Worm (Caenorhabditis elegans) whole organism, L4 larva: ENCODE results near the gene nhr-270.

ENCODE experiments used
- R02D3.7 ChIP-seq: fragments of 150-350 bp; sonication (generic microtip); optimal IDR thresholded peaks from 3 replicates; lab custom pipeline; 2014; ENCODE audit warnings: missing biosample characterization, missing genetic modification characterization
- T26A8.4 ChIP-seq: fragments of 200-800 bp; sonication (Bioruptor generic); IDR thresholded peaks from 2 replicates; pipeline ENCODE4 v1.3.6; 2022; ENCODE audit warnings: missing genetic modification characterization, missing compliant biosample characterization
- aha-1 ChIP-seq: fragments of 150-350 bp; peaks from one replicate; lab custom pipeline; 2014; ENCODE audit warnings: missing biosample characterization, missing genetic modification characterization
- ceh-20 ChIP-seq: fragments of 200-800 bp; sonication (Bioruptor generic); IDR thresholded peaks from 2 replicates; pipeline ENCODE4 v1.3.6; 2022; ENCODE audit warnings: missing genetic modification reagents, missing genetic modification characterization, missing compliant biosample characterization
- ceh-62 ChIP-seq: sonication (generic microtip); optimal IDR thresholded peaks from 2 replicates; lab custom pipeline; 2017; ENCODE audit warnings: missing biosample characterization, missing genetic modification characterization
- ctbp-1 ChIP-seq: fragments of 200-800 bp; sonication (Bioruptor generic); IDR thresholded peaks from 2 replicates; pipeline ENCODE4 v1.3.6; 2022; ENCODE audit warnings: missing genetic modification reagents, missing genetic modification characterization, missing compliant biosample characterization
- daf-16 ChIP-seq, 3 experiments: sonication (generic microtip); optimal IDR thresholded peaks; 2 replicates each; lab custom pipeline; 2016 to 2017; ENCODE audit warnings: missing genetic modification characterization in 3 of 3, missing genetic modification reagents in 3 of 3, mild to moderate bottlenecking in 2 of 3, missing compliant biosample characterization in 2 of 3, missing biosample characterization in 1 of 3, moderate library complexity in 1 of 3
- dmd-6 ChIP-seq: fragments of 200-800 bp; sonication (Bioruptor generic); IDR thresholded peaks from 2 replicates; pipeline ENCODE4 v1.3.6; 2022; ENCODE audit warnings: missing genetic modification reagents, missing genetic modification characterization, missing compliant biosample characterization
- dpl-1 ChIP-seq: fragments of 150-350 bp; optimal IDR thresholded peaks from 2 replicates; lab custom pipeline; 2014; ENCODE audit warnings: missing biosample characterization, missing genetic modification reagents, missing genetic modification characterization
- dve-1 ChIP-seq: sonication (generic microtip); optimal IDR thresholded peaks from 2 replicates; lab custom pipeline; 2017; ENCODE audit warnings: antibody characterized with exemption, mild to moderate bottlenecking, missing genetic modification characterization, missing compliant biosample characterization; ENCODE audit not compliant: insufficient read depth
- egl-27 ChIP-seq: sonication (generic microtip); optimal IDR thresholded peaks from 3 replicates; lab custom pipeline; 2017; ENCODE audit warnings: missing biosample characterization, missing genetic modification reagents, missing genetic modification characterization
- egl-43 ChIP-seq: fragments of 200-800 bp; sonication (Bioruptor generic); IDR thresholded peaks from 2 replicates; pipeline ENCODE4 v1.3.6; 2022; ENCODE audit warnings: missing genetic modification reagents, missing genetic modification characterization, missing compliant biosample characterization
- hif-1 ChIP-seq, 2 experiments: sonication (generic microtip); optimal IDR thresholded peaks; 2 replicates each; lab custom pipeline; 2016 to 2017; ENCODE audit warnings: missing compliant biosample characterization in 2 of 2, missing genetic modification characterization in 2 of 2, missing genetic modification reagents in 2 of 2, missing genotype in 2 of 2, mild to moderate bottlenecking in 1 of 2
- hlh-11 ChIP-seq: fragments of 200-800 bp; sonication (Bioruptor generic); optimal IDR thresholded peaks from 2 replicates; lab custom pipeline; 2018; ENCODE audit warnings: mild to moderate bottlenecking, missing genetic modification characterization, missing compliant biosample characterization
- hlh-30 ChIP-seq: sonication (generic microtip); optimal IDR thresholded peaks from 2 replicates; lab custom pipeline; 2017; ENCODE audit warnings: antibody characterized with exemption, mild to moderate bottlenecking, missing genetic modification characterization, missing compliant biosample characterization; ENCODE audit not compliant: insufficient read depth
- jun-1 ChIP-seq: fragments of 150-350 bp; optimal IDR thresholded peaks from 2 replicates; lab custom pipeline; 2014; ENCODE audit warnings: missing biosample characterization, missing genetic modification reagents, missing genetic modification characterization
- lim-7 ChIP-seq: fragments of 200-800 bp; sonication (Bioruptor generic); IDR thresholded peaks from 2 replicates; pipeline ENCODE4 v1.3.6; 2022; ENCODE audit warnings: missing genetic modification characterization, missing compliant biosample characterization
- lin-1 ChIP-seq: fragments of 200-800 bp; sonication (Bioruptor generic); IDR thresholded peaks from 2 replicates; pipeline ENCODE4 v1.3.6; 2022; ENCODE audit warnings: missing genetic modification reagents, missing genetic modification characterization, missing compliant biosample characterization
- lin-13 ChIP-seq: fragments of 150-350 bp; optimal IDR thresholded peaks from 2 replicates; lab custom pipeline; 2014; ENCODE audit warnings: missing biosample characterization, missing genetic modification reagents, missing genetic modification characterization
- lin-38 ChIP-seq: fragments of 200-800 bp; sonication (Bioruptor generic); IDR thresholded peaks from 2 replicates; pipeline ENCODE4 v1.3.6; 2022; ENCODE audit warnings: missing genetic modification reagents, missing genetic modification characterization, missing compliant biosample characterization
- lir-3 ChIP-seq: sonication (generic microtip); optimal IDR thresholded peaks from 2 replicates; lab custom pipeline; 2016; ENCODE audit warnings: mild to moderate bottlenecking, missing genetic modification characterization, missing compliant biosample characterization
- lsy-2 ChIP-seq, 2 experiments: fragments of 150-350 bp in 1 of 2; sonication (generic microtip) in 1 of 2; optimal IDR thresholded peaks; 2 replicates each; lab custom pipeline; 2014 to 2017; ENCODE audit warnings: missing biosample characterization in 2 of 2, missing genetic modification characterization in 2 of 2
- madf-9 ChIP-seq: fragments of 200-800 bp; sonication (Bioruptor generic); conservative IDR thresholded peaks from 2 replicates; pipeline ENCODE4 v1.3.6; 2022; ENCODE audit warnings: missing genetic modification reagents, missing genetic modification characterization, missing compliant biosample characterization
- mxl-3 ChIP-seq: fragments of 200-800 bp; sonication (Bioruptor generic); optimal IDR thresholded peaks from 2 replicates; lab custom pipeline; 2018; ENCODE audit warnings: mild to moderate bottlenecking, missing genetic modification characterization, missing compliant biosample characterization
- nhr-102 ChIP-seq: sonication (generic microtip); optimal IDR thresholded peaks from 2 replicates; lab custom pipeline; 2016; ENCODE audit warnings: mild to moderate bottlenecking, missing genetic modification characterization, moderate library complexity, missing compliant biosample characterization
- nhr-237 ChIP-seq: sonication (generic microtip); optimal IDR thresholded peaks from 2 replicates; lab custom pipeline; 2017; ENCODE audit warnings: missing biosample characterization, missing genetic modification characterization
- nhr-6 ChIP-seq: fragments of 150-350 bp; optimal IDR thresholded peaks from 2 replicates; lab custom pipeline; 2014; ENCODE audit warnings: missing biosample characterization, missing genetic modification characterization
- pqm-1 ChIP-seq: sonication (generic microtip); optimal IDR thresholded peaks from 2 replicates; lab custom pipeline; 2017; ENCODE audit warnings: missing biosample characterization, missing genetic modification characterization
- saeg-2 ChIP-seq: fragments of 200-800 bp; sonication (Bioruptor generic); IDR thresholded peaks from 2 replicates; pipeline ENCODE4 v1.3.6; 2022; ENCODE audit warnings: missing genetic modification reagents, missing genetic modification characterization, missing compliant biosample characterization
- skn-1 ChIP-seq: fragments of 150-350 bp; optimal IDR thresholded peaks from 2 replicates; lab custom pipeline; 2014; ENCODE audit warnings: missing biosample characterization, missing genetic modification characterization
- snpc-1.2 ChIP-seq: fragments of 200-800 bp; sonication (Bioruptor generic); IDR thresholded peaks from 2 replicates; pipeline ENCODE4 v1.3.6; 2022; ENCODE audit warnings: missing genetic modification reagents, missing genetic modification characterization, missing compliant biosample characterization
- snpc-4 ChIP-seq: fragments of 150-350 bp; optimal IDR thresholded peaks from 2 replicates; lab custom pipeline; 2014; ENCODE audit warnings: missing biosample characterization, missing genetic modification characterization
- spr-3 ChIP-seq: fragments of 200-800 bp; sonication (Bioruptor generic); optimal IDR thresholded peaks from 2 replicates; lab custom pipeline; 2018; ENCODE audit warnings: mild to moderate bottlenecking, missing genetic modification characterization, missing compliant biosample characterization
- tra-1 ChIP-seq: fragments of 200-800 bp; sonication (Bioruptor generic); IDR thresholded peaks from 2 replicates; pipeline ENCODE4 v1.3.6; 2022; ENCODE audit warnings: missing genetic modification reagents, missing genetic modification characterization, missing compliant biosample characterization
- unc-130 ChIP-seq: sonication (generic microtip); optimal IDR thresholded peaks from 2 replicates; lab custom pipeline; 2016; ENCODE audit warnings: missing genetic modification reagents, missing genetic modification characterization, missing compliant biosample characterization
- unc-62 ChIP-seq, 3 experiments: fragments of 150-350 bp in 1 of 3; sonication (generic microtip); optimal IDR thresholded peaks in 2 of 3; peaks in 1 of 3; 1 replicate in 1 of 3; 2 replicates in 2 of 3; lab custom pipeline; 2014 to 2017; ENCODE audit warnings: missing biosample characterization in 3 of 3, missing genetic modification characterization in 3 of 3, missing genetic modification reagents in 3 of 3, missing genotype in 1 of 3
- vab-7 ChIP-seq: fragments of 200-800 bp; sonication (Bioruptor generic); IDR thresholded peaks from 2 replicates; pipeline ENCODE4 v1.3.6; 2022; ENCODE audit warnings: missing genetic modification reagents, missing genetic modification characterization, missing compliant biosample characterization
- zip-2 ChIP-seq: fragments of 150-350 bp; optimal IDR thresholded peaks from 2 replicates; lab custom pipeline; 2014; ENCODE audit warnings: missing biosample characterization, missing genetic modification characterization

Gene nhr-270

DNA sequence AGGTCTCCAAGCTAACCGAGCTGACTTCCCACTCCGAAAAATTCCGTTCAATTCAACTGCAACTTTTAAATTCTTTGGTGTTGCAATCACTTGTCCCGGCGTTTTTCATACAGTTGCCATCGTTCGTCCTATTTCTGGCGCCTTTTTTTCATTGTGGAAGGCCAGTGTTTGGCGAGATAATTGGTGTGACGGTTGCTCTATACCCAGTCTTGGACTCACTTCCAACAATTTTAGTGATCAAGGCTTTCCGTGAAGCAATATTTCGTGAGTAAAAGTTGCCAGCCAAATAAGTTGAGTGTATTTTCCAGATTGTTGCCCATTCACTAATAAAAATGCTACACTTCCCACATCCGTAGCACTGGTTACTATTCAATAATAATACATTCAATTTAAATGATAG lies 32.3 kb downstream of the nhr-270 start:
- TF ChIP-seq lim-7: no peak
- no peak for TF ChIP-seq aha-1
- peak in 1 of 2 experiments; percentile 91 for TF ChIP-seq unc-62 (GFP tag; optimal IDR thresholded peaks at IDR 0.05 in 1 of 2; lab: Kevin White, UChicago)
- no peak for TF ChIP-seq unc-62 (tag; optimal IDR thresholded peaks at IDR 0.05; lab: Kevin White, UChicago)
- TF ChIP-seq hlh-30 (tag; lab: Kevin White, UChicago): no peak
- TF ChIP-seq, all 104 proteins: peak for 1

DNA sequence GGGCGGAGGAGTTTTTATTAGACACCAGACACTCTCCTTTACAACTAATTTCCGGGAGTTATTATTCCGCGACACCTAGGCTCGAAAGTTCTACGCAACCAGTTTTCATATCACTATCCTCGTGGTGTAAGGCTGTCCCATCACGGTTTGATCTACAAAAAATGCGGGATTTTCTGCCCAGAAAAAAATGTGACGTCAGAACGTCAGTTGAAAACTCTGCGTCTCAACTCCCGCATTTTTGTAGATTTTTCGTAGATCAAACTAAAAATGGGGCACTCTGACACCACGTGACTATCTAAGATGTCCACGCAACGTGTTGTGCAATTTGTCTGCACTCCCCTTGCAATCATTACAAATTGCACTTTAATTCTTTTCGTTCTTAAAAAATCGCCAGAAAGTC lies 39.8 kb downstream of the nhr-270 start, which contains the start of gene str-238:
str-238 (plus strand) TSS at position 301 of the 400 bp plus-strand sequence.
- no peak for TF ChIP-seq egl-43 (GFP tag; lab: Robert Waterston, UW)
- no peak for TF ChIP-seq lin-1 (GFP tag; lab: Robert Waterston, UW)
- TF ChIP-seq egl-27 (tag; lab: Kevin White, UChicago): no peak
- no peak for TF ChIP-seq dve-1 (tag; lab: Kevin White, UChicago)
- TF ChIP-seq lim-7: no peak
- no peak for TF ChIP-seq skn-1 (tag; lab: Kevin White, UChicago)
- TF ChIP-seq dmd-6 (GFP tag; lab: Robert Waterston, UW): no peak
- TF ChIP-seq ceh-20 (GFP tag; lab: Robert Waterston, UW): no peak
- TF ChIP-seq ctbp-1 (GFP tag; lab: Robert Waterston, UW): no peak
- TF ChIP-seq madf-9 (GFP tag; lab: Robert Waterston, UW): no peak
- no peak for TF ChIP-seq R02D3.7 (tag; lab: Kevin White, UChicago)
- TF ChIP-seq lir-3 (tag; lab: Kevin White, UChicago): no peak
- TF ChIP-seq nhr-102 (tag; lab: Kevin White, UChicago): no peak
- TF ChIP-seq nhr-237 (tag; lab: Kevin White, UChicago): no peak
- TF ChIP-seq unc-130 (GFP tag; lab: Kevin White, UChicago): no peak
- no peak for TF ChIP-seq hif-1 (tag; optimal IDR thresholded peaks at IDR 0.05; lab: Kevin White, UChicago)
- no peak for TF ChIP-seq lin-13 (GFP tag; lab: Kevin White, UChicago)
- TF ChIP-seq ceh-62 (tag; lab: Kevin White, UChicago): no peak
- no peak for TF ChIP-seq T26A8.4

DNA sequence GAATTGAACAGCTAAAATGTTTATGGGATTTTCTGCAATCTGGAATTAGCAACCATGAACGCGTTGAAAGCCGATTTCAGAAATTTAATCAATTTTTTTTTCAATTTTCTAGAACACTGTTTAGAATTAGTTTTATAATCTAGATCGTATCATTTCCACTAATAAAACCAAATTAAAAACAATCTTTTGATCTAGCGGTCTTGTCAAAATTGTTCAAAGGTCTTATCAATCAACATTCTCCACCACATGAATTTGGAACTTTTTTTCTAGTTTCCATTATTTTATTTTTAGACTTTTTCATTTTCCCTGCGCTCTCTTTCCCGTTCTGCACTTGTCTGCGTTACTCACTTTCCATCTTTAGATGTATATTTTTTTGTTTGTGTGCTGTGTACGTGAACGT lies 42.2 kb downstream of the nhr-270 start, which contains the start of gene srp-2:
srp-2 (plus strand) TSS at position 301 of the 400 bp plus-strand sequence.
- no peak for TF ChIP-seq snpc-4 (tag; lab: Kevin White, UChicago)
- no peak for TF ChIP-seq dmd-6 (GFP tag; lab: Robert Waterston, UW)
- TF ChIP-seq nhr-6 (tag; lab: Kevin White, UChicago): no peak
- TF ChIP-seq hlh-11: no peak
- no peak for TF ChIP-seq snpc-1.2
- no peak for TF ChIP-seq egl-27 (tag; lab: Kevin White, UChicago)
- no peak for TF ChIP-seq dve-1 (tag; lab: Kevin White, UChicago)
- no peak for TF ChIP-seq lim-7
- TF ChIP-seq zip-2 (tag; lab: Kevin White, UChicago): no peak
- TF ChIP-seq mxl-3 (GFP tag; lab: Kevin White, UChicago): no peak
- TF ChIP-seq tra-1 (GFP tag; lab: Robert Waterston, UW): no peak
- TF ChIP-seq, all 104 proteins: peak for 0

DNA sequence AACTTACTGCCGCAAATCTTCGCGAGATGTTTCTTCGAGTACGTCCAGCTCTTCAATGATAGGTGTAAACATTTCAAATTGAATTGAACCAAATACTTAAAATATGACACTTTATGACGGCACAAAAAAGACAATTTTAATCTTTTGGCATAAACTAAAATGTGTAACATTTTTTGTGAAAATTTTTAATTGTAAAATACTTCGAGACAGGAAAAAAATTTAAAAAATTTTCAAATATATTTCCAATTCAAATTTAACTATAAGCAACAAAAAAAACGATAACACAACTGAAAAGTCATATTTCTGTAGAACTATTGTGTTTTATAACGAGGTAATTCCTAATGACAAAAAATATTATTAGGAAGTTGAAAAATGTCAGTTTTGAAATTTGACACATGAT lies 42.7 kb downstream of the nhr-270 start, which contains the start of gene C05E4.12:
C05E4.12 (minus strand) TSS at position 101 of the 400 bp plus-strand sequence.
- TF ChIP-seq ceh-62 (tag; lab: Kevin White, UChicago) (no peak), jun-1 (no peak), lsy-2 (tag; optimal IDR thresholded peaks at IDR 0.05; lab: Kevin White, UChicago) (no peak), aha-1 (no peak), unc-130 (GFP tag; lab: Kevin White, UChicago) (no peak), hif-1 (tag; optimal IDR thresholded peaks at IDR 0.05; lab: Kevin White, UChicago) (no peak), skn-1 (tag; lab: Kevin White, UChicago) (no peak), snpc-4 (tag; lab: Kevin White, UChicago) (no peak), pqm-1 (tag; lab: Kevin White, UChicago) (no peak), ceh-20 (GFP tag; lab: Robert Waterston, UW) (no peak), egl-43 (GFP tag; lab: Robert Waterston, UW) (no peak), vab-7 (GFP tag; lab: Robert Waterston, UW) (no peak), snpc-1.2 (no peak), daf-16 (GFP tag; optimal IDR thresholded peaks at IDR 0.05; lab: Kevin White, UChicago) (no peak), daf-16 (tag; optimal IDR thresholded peaks at IDR 0.05; lab: Kevin White, UChicago) (no peak), saeg-2 (GFP tag; lab: Robert Waterston, UW) (no peak), lin-38 (no peak), dpl-1 (GFP tag; lab: Kevin White, UChicago) (no peak), spr-3 (no peak)
